Worm (Caenorhabditis elegans): ENCODE measurements around the gene asm-1.

Gene asm-1

DNA sequence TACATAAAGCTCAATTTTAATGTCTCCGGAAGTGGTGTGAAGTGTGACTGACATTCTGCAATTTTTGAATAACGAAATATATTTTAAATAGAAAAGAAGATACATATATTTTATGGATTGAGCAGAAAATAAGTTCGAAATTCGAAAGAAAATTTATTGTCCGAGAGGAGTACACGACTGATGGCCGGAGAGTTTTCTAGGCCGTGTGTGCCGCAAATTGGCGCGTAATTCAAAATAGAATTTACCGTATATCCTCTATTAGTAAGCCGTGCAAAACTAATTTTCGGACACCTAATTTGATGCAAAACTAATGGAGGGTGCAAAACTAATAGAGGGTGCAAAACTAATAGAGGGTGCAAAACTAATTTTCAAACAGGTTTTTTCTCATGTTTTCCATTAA, 3.4 kb downstream of the asm-1 start, which contains the start of gene cyn-10:
cyn-10 (minus strand) TSS at position 57 of the 400 bp plus-strand sequence.
- TF ChIP-seq gmeb-2 (tag; optimal IDR thresholded peaks at IDR 0.05) (peak; percentile 50), ref-2 (tag; optimal IDR thresholded peaks at IDR 0.05) (peak; percentile 89), tbx-2 (tag; optimal IDR thresholded peaks at IDR 0.05) (peak; percentile 89), madf-2 (tag; optimal IDR thresholded peaks at IDR 0.05) (peak; percentile 43), C08G9.2 (tag; optimal IDR thresholded peaks at IDR 0.05) (peak; percentile 96), sox-2 (GFP tag; IDR thresholded peaks at IDR 0.05) (0 out of 2 replicates have a peak, but pooled peaks have one; percentile 16), tbx-7 (tag; optimal IDR thresholded peaks at IDR 0.05) (peak; percentile 98), ceh-18 (tag; optimal IDR thresholded peaks at IDR 0.05) (peak; percentile 22), rnt-1 (tag; optimal IDR thresholded peaks at IDR 0.05) (peak; percentile 80), ceh-6 (GFP tag; optimal IDR thresholded peaks at IDR 0.05) (peak; percentile 16), ztf-16 (tag; optimal IDR thresholded peaks at IDR 0.05) (peak; percentile 39), fkh-6 (tag; optimal IDR thresholded peaks at IDR 0.05) (peak; percentile 55), ceh-14 (tag; optimal IDR thresholded peaks at IDR 0.05) (peak; percentile 80), T23F11.4 (GFP tag; optimal IDR thresholded peaks at IDR 0.05) (no peak), F13H6.1 (tag; optimal IDR thresholded peaks at IDR 0.05) (peak; percentile 29), odd-2 (tag; optimal IDR thresholded peaks at IDR 0.05) (no peak), npax-4 (tag; optimal IDR thresholded peaks at IDR 0.05) (peak; percentile 5), hlh-8 (tag; optimal IDR thresholded peaks at IDR 0.05) (peak; percentile 91), ets-4 (tag; optimal IDR thresholded peaks at IDR 0.05) (peak; percentile 89), K02D7.2 (tag; optimal IDR thresholded peaks at IDR 0.05) (no peak), ceh-19 (GFP tag; optimal IDR thresholded peaks at IDR 0.05) (peak; percentile 5), Y22D7AL.16 (tag; optimal IDR thresholded peaks at IDR 0.05) (no peak), unc-3 (GFP tag; conservative IDR thresholded peaks at IDR 0.05) (peak; percentile 61), unc-3 (tag; optimal IDR thresholded peaks at IDR 0.05) (peak; percentile 21), ahr-1 (tag; optimal IDR thresholded peaks at IDR 0.05) (peak; percentile 40), pha-2 (tag; optimal IDR thresholded peaks at IDR 0.05) (no peak), sdc-2 (tag; optimal IDR thresholded peaks at IDR 0.05) (no peak), K09A11.1 (tag; optimal IDR thresholded peaks at IDR 0.05; ENCODE audit: insufficient read depth) (no peak), eyg-1 (tag; optimal IDR thresholded peaks at IDR 0.05) (peak; percentile 65), ceh-2 (tag; optimal IDR thresholded peaks at IDR 0.05) (peak; percentile 95), hlh-30 (tag; optimal IDR thresholded peaks at IDR 0.05; ENCODE audit: insufficient read depth) (no peak), zip-5 (tag; optimal IDR thresholded peaks at IDR 0.05) (peak; percentile 84), pag-3 (tag; optimal IDR thresholded peaks at IDR 0.05; ENCODE audit: borderline replicate concordance) (no peak), unc-55 (GFP tag; optimal IDR thresholded peaks at IDR 0.05) (no peak), lin-11 (tag; optimal IDR thresholded peaks at IDR 0.05) (no peak), hlh-13 (GFP tag; optimal IDR thresholded peaks at IDR 0.05) (peak; percentile 44), unc-86 (tag; optimal IDR thresholded peaks at IDR 0.05) (peak; percentile 42), C38D4.7 (GFP tag; optimal IDR thresholded peaks at IDR 0.05) (no peak), syd-9 (tag; optimal IDR thresholded peaks at IDR 0.05) (peak; percentile 56), elt-2 (tag; optimal IDR thresholded peaks at IDR 0.05) (peak; percentile 61), lim-6 (tag; optimal IDR thresholded peaks at IDR 0.05) (peak; percentile 66), unc-42 (tag; optimal IDR thresholded peaks at IDR 0.05) (peak; percentile 59), dmd-4 (tag; optimal IDR thresholded peaks at IDR 0.05; ENCODE audit: borderline replicate concordance) (no peak), pros-1 (tag; optimal IDR thresholded peaks at IDR 0.05) (no peak), ceh-24 (tag; optimal IDR thresholded peaks at IDR 0.05) (no peak), ceh-31 (tag; optimal IDR thresholded peaks at IDR 0.05) (peak; percentile 95), ceh-9 (tag; optimal IDR thresholded peaks at IDR 0.05) (no peak), hlh-15 (tag; optimal IDR thresholded peaks at IDR 0.05) (no peak), ttx-3 (tag; optimal IDR thresholded peaks at IDR 0.05) (peak; percentile 49), pax-1 (tag; optimal IDR thresholded peaks at IDR 0.05) (no peak), ceh-30 (tag; optimal IDR thresholded peaks at IDR 0.05) (no peak), ceh-34 (tag; optimal IDR thresholded peaks at IDR 0.05) (peak; percentile 47), fax-1 (tag; optimal IDR thresholded peaks at IDR 0.05) (peak; percentile 69), ama-1 (optimal IDR thresholded peaks at IDR 0.05) (no peak)

Data from whole organism, late embryonic.